Worm (Caenorhabditis elegans): Measurements from ENCODE around the gene R10E4.1.

R10E4.1 gene

ce11 chrIII:4269220-4269935 is at the start of gene R10E4.1, which contains the start of gene sftb-1:
Gene R10E4.1 (plus strand): TSS chrIII:4269743.
Gene sftb-1 (minus strand): TSS chrIII:4269270.
- TF ChIP-seq ztf-18 (tag; optimal IDR thresholded peaks at IDR 0.05) (peak; percentile 94), nfya-2 (GFP tag; IDR thresholded peaks at IDR 0.05) (no peak), mcd-1 (GFP tag; IDR thresholded peaks at IDR 0.05) (peak; percentile 75), repo-1 (tag; optimal IDR thresholded peaks at IDR 0.05) (peak; percentile 15), atf-7 (tag; optimal IDR thresholded peaks at IDR 0.05) (no peak), sea-2 (GFP tag; IDR thresholded peaks at IDR 0.05) (no peak), tbx-9 (tag; optimal IDR thresholded peaks at IDR 0.05; ENCODE audit: borderline replicate concordance) (no peak), dpl-1 (GFP tag; optimal IDR thresholded peaks at IDR 0.05) (peak; percentile 44), pbrm-1 (GFP tag; IDR thresholded peaks at IDR 0.05) (peak; percentile 55; the same call in 1 of the 2 replicates), F33H1.4 (GFP tag; IDR thresholded peaks at IDR 0.05) (peak; percentile 38), lin-26 (GFP tag; IDR thresholded peaks at IDR 0.05) (no peak), lsy-27 (tag; optimal IDR thresholded peaks at IDR 0.05; ENCODE audit: borderline replicate concordance, insufficient read depth) (peak; percentile 5), zim-3 (tag; optimal IDR thresholded peaks at IDR 0.05) (no peak), dpff-1 (tag; optimal IDR thresholded peaks at IDR 0.05) (no peak), D2030.7 (GFP tag; IDR thresholded peaks at IDR 0.05) (0 out of 2 replicates have a peak, but pooled peaks have one; percentile 12), F49E8.2 (tag; optimal IDR thresholded peaks at IDR 0.05; ENCODE audit: insufficient read depth) (no peak), C06A6.2 (GFP tag; conservative IDR thresholded peaks at IDR 0.05) (0 out of 2 replicates have a peak, but pooled peaks have one; percentile 29), madf-6 (GFP tag; IDR thresholded peaks at IDR 0.05) (peak; percentile 63), tlf-1 (GFP tag; optimal IDR thresholded peaks at IDR 0.05) (no peak), ceh-79 (tag; optimal IDR thresholded peaks at IDR 0.05) (no peak), bed-2 (GFP tag; IDR thresholded peaks at IDR 0.05) (no peak), Y67H2A.10 (GFP tag; conservative IDR thresholded peaks at IDR 0.05) (no peak), snpc-1.3 (tag; optimal IDR thresholded peaks at IDR 0.05; ENCODE audit: insufficient read depth) (no peak), tbp1 (GFP tag; optimal IDR thresholded peaks at IDR 0.05) (peak; percentile 39), nhr-80 (tag; optimal IDR thresholded peaks at IDR 0.05) (peak; percentile 23), madf-10 (tag; optimal IDR thresholded peaks at IDR 0.05) (no peak), F57C9.4 (tag; optimal IDR thresholded peaks at IDR 0.05) (no peak), lin-40 (tag; optimal IDR thresholded peaks at IDR 0.05) (peak; percentile 64), gei-17 (GFP tag; optimal IDR thresholded peaks at IDR 0.05) (no peak), attf-5 (GFP tag; optimal IDR thresholded peaks at IDR 0.05) (peak; percentile 36), rec-8 (tag; optimal IDR thresholded peaks at IDR 0.05) (no peak), rcor-1 (GFP tag; IDR thresholded peaks at IDR 0.05) (peak; percentile 40; the same call in 1 of the 2 replicates), nfyb-1 (GFP tag; IDR thresholded peaks at IDR 0.05) (0 out of 2 replicates have a peak, but pooled peaks have one; percentile 21), hmg-1.2 (GFP tag; IDR thresholded peaks at IDR 0.05) (0 out of 2 replicates have a peak, but pooled peaks have one; percentile 13), T07F8.4 (tag; optimal IDR thresholded peaks at IDR 0.05) (no peak), lin-35 (GFP tag; optimal IDR thresholded peaks at IDR 0.05) (peak in 1 of 3 experiments; percentile 66), cebp-1 (GFP tag; IDR thresholded peaks at IDR 0.05) (no peak), cebp-1 (tag; optimal IDR thresholded peaks at IDR 0.05) (peak; percentile 61), dox-1 (GFP tag; IDR thresholded peaks at IDR 0.05) (peak; percentile 74), lin-54 (GFP tag; optimal IDR thresholded peaks at IDR 0.05) (peak; percentile 59), hsf-1 (GFP tag; IDR thresholded peaks at IDR 0.05) (no peak), snpc-4 (GFP tag; optimal IDR thresholded peaks at IDR 0.05) (peak; percentile 14), snpc-4 (tag; optimal IDR thresholded peaks at IDR 0.05) (peak in 3 of 4 experiments; percentile 24 to 40 (median 37)), lsl-1 (GFP tag; optimal IDR thresholded peaks at IDR 0.05) (peak; percentile 31), zfh-2 (GFP tag; conservative IDR thresholded peaks at IDR 0.05) (no peak), B0336.3 (GFP tag; IDR thresholded peaks at IDR 0.05) (peak; percentile 41; the same call in 1 of the 2 replicates), K11D2.4 (GFP tag; IDR thresholded peaks at IDR 0.05) (no peak)

All from whole organism, young adult.